Fruit fly (Drosophila melanogaster): ENCODE results near the gene brk.

DNA sequence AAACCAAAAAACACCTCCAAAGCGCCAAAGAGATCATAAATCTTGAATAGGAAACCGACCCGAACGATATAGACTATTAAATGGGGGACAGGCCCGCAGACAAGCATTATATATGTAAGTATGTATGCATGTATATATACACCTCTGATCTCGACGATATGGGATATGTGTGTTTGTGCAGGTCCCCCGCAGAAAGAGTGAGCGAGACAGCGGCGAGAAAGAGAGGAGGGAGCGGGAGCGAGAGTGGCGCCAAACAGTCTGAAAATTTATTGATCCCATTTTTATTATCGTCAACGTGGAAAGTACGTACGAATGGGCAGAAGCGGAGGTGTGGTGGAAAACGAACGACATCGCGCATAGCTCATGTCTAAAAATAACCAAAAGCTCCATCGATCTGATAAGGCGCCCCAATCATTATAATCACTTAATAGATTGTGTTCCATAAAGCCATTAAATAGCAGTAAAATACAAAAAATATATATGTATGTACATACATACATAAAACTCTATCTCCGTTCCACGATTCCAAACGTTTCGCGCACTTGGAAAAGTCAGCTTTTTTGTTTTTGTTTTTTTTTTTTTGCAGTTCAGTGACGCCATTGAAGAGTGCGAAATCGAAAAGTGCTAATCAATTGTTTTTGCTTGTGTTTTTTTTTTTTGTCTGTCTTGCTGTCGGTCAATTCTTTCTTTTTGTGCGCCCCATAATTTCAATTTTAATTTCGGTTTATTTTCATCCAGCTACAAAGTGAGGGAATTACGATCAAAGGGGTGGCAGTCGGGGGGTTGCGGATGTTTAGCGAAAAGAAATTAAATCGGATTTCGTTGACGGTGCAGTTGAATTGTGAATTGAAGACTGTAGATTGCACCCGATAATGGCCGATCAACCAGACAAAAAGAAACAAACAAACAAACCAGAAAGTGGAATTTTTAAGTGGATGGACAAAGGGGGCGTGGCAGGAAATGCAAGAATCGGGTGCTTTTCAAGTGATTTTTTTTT lies 9.8 kb downstream of the brk start:
- TF ChIP-seq Mio (GFP tag; optimal IDR thresholded peaks at IDR 0.05) (no peak), Dif (GFP tag; optimal IDR thresholded peaks at IDR 0.05; ENCODE audit: partially characterized antibody) (no peak), OdsH (GFP tag; optimal IDR thresholded peaks at IDR 0.05) (no peak), usp (GFP tag; optimal IDR thresholded peaks at IDR 0.05) (no peak), CG32264 (GFP tag; optimal IDR thresholded peaks at IDR 0.05) (no peak), rgr (GFP tag; optimal IDR thresholded peaks at IDR 0.05) (no peak), Hnf4 (GFP tag; optimal IDR thresholded peaks at IDR 0.05) (no peak), Sp1 (GFP tag; optimal IDR thresholded peaks at IDR 0.05) (no peak), psq (GFP tag; optimal IDR thresholded peaks at IDR 0.05) (no peak)

Measured in whole organism, wandering third instar larva.